Fruit fly (Drosophila melanogaster): Measurements from ENCODE around the gene CG4766.

dm6 chrX:6034741-6035140 lies 34.1 kb upstream of the CG4766 start:
- TF ChIP-seq psq (GFP tag; optimal IDR thresholded peaks at IDR 0.05), result no peak
- no peak for TF ChIP-seq Hr83 (GFP tag; optimal IDR thresholded peaks at IDR 0.05; ENCODE audit: poor library complexity, severe bottlenecking)
- no peak for TF ChIP-seq dmrt93B (GFP tag; optimal IDR thresholded peaks at IDR 0.05)
- TF ChIP-seq pan (optimal IDR thresholded peaks at IDR 0.05), result no peak
- no peak for TF ChIP-seq CG32264 (GFP tag; optimal IDR thresholded peaks at IDR 0.05)
- TF ChIP-seq foxo (GFP tag; optimal IDR thresholded peaks at IDR 0.05), result no peak
- no peak for TF ChIP-seq br (GFP tag; optimal IDR thresholded peaks at IDR 0.05)
- TF ChIP-seq dsf (GFP tag; optimal IDR thresholded peaks at IDR 0.05; ENCODE audit: borderline replicate concordance), result no peak
- no peak for TF ChIP-seq usp (GFP tag; optimal IDR thresholded peaks at IDR 0.05)
- TF ChIP-seq Dif (GFP tag; optimal IDR thresholded peaks at IDR 0.05; ENCODE audit: partially characterized antibody), result no peak
- no peak for TF ChIP-seq Abd-B (GFP tag; optimal IDR thresholded peaks at IDR 0.05)
- no peak for TF ChIP-seq h (GFP tag; optimal IDR thresholded peaks at IDR 0.05)
- no peak for TF ChIP-seq Sp1 (GFP tag; optimal IDR thresholded peaks at IDR 0.05)
